Fruit fly (Drosophila melanogaster): ENCODE measurements around the gene CG11670.

DNA sequence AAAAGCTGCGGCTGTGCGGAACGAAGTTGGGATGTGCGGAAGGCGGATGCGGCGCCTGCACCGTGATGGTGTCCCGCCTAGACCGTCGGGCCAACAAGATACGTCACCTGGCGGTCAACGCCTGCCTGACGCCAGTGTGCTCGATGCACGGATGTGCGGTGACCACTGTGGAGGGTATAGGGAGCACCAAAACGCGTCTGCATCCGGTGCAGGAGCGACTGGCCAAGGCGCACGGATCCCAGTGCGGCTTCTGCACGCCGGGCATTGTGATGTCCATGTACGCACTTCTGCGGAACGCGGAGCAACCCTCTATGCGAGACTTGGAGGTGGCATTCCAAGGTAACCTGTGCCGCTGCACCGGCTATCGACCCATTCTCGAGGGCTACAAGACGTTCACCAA lies 8.2 kb upstream of the CG11670 start:
- TF ChIP-seq CTCF (optimal IDR thresholded peaks at IDR 0.05) (no peak), CG8478 (optimal IDR thresholded peaks at IDR 0.05) (no peak)
